Worm (Caenorhabditis elegans) whole organism, midembryonic: Measurements from ENCODE around the gene C04A11.5.
A peak's percentile ranks its signal among the peaks of the same experiment; 100 is the strongest.

Experiments
- T22C8.4 ChIP-seq: fragments of 200-800 bp; sonication (Bioruptor generic); IDR thresholded peaks from 2 replicates; pipeline ENCODE4 v1.3.6; 2022; ENCODE audit warnings: missing genetic modification characterization, missing compliant biosample characterization
- flt-1 ChIP-seq: fragments of 200-800 bp; sonication (Bioruptor generic); IDR thresholded peaks from 2 replicates; pipeline ENCODE4 v1.3.6; 2022; ENCODE audit warnings: missing genetic modification characterization, missing compliant biosample characterization
- klf-2 ChIP-seq: fragments of 200-800 bp; sonication (Bioruptor generic); conservative IDR thresholded peaks from 2 replicates; pipeline ENCODE4 v1.3.6; 2022; ENCODE audit warnings: missing genetic modification reagents, missing genetic modification characterization, missing compliant biosample characterization
- med-1 ChIP-seq: sonication (generic microtip); optimal IDR thresholded peaks from 2 replicates; lab custom pipeline; 2017; ENCODE audit warnings: missing genetic modification characterization, mild to moderate bottlenecking, missing compliant biosample characterization, antibody characterized with exemption, missing genetic modification reagents; ENCODE audit not compliant: insufficient read depth
- ref-1 ChIP-seq: fragments of 200-800 bp; sonication (Bioruptor generic); conservative IDR thresholded peaks from 2 replicates; pipeline ENCODE4 v1.3.6; 2022; ENCODE audit warnings: missing genetic modification reagents, missing genetic modification characterization, missing compliant biosample characterization
- tab-1 ChIP-seq: fragments of 200-800 bp; sonication (Bioruptor generic); IDR thresholded peaks from 2 replicates; pipeline ENCODE4 v1.3.6; 2022; ENCODE audit warnings: missing genetic modification characterization, missing compliant biosample characterization
- ztf-23 ChIP-seq: fragments of 200-800 bp; sonication (Bioruptor generic); IDR thresholded peaks from 2 replicates; pipeline ENCODE4 v1.3.6; 2022; ENCODE audit warnings: missing genetic modification reagents, missing genetic modification characterization, missing compliant biosample characterization
- ztf-29 ChIP-seq: fragments of 200-800 bp; sonication (Bioruptor generic); IDR thresholded peaks from 2 replicates; pipeline ENCODE4 v1.3.6; 2022; ENCODE audit warnings: missing genetic modification reagents, missing genetic modification characterization, missing compliant biosample characterization

- TF ChIP-seq ztf-29 (GFP tag; lab: Robert Waterston, UW) (no peak), flt-1 (GFP tag; lab: Robert Waterston, UW) (0 out of 2 replicates have a peak, but pooled peaks have one; percentile 44), T22C8.4 (no peak), med-1 (GFP tag; lab: Kevin White, UChicago) (no peak), ref-1 (GFP tag; lab: Robert Waterston, UW) (no peak), ztf-23 (GFP tag; lab: Robert Waterston, UW) (no peak), tab-1 (GFP tag; lab: Robert Waterston, UW) (no peak), klf-2 (GFP tag; lab: Robert Waterston, UW) (no peak)
Observed at ce11 chrX:13697520-13697919, 33.1 kb downstream of the C04A11.5 start.
